Fruit fly (Drosophila melanogaster) whole organism, embryonic: ENCODE measurements around the gene unc-119.

Experiments used
- Ada2b ChIP-seq: fragments of 200-800 bp; sonication (Bioruptor generic); IDR thresholded peaks from 2 replicates; pipeline ENCODE4 v1.3.6; 2022; ENCODE audit warnings: missing biosample characterization, missing genetic modification characterization
- B-H2 ChIP-seq: fragments of 200-800 bp; sonication (Bioruptor generic); optimal IDR thresholded peaks from 2 replicates; lab custom pipeline; 2018; ENCODE audit warnings: missing biosample characterization, mild to moderate bottlenecking, missing genetic modification characterization
- CG1024 ChIP-seq: fragments of 200-800 bp; sonication (Bioruptor generic); IDR thresholded peaks from 2 replicates; pipeline ENCODE4 v1.3.6; 2022; ENCODE audit warnings: missing biosample characterization, missing genetic modification characterization
- CG10543 ChIP-seq: fragments of 200-800 bp; sonication (Bioruptor generic); optimal IDR thresholded peaks from 3 replicates; lab custom pipeline; 2017; ENCODE audit warnings: missing biosample characterization, mild to moderate bottlenecking, missing genetic modification characterization, moderate library complexity
- CG1233 ChIP-seq: fragments of 200-800 bp; sonication (Bioruptor generic); optimal IDR thresholded peaks from 4 replicates; lab custom pipeline; 2018; ENCODE audit warnings: missing biosample characterization, mild to moderate bottlenecking, missing genetic modification characterization
- CG14710 ChIP-seq: fragments of 200-800 bp; sonication (Bioruptor generic); optimal IDR thresholded peaks from 3 replicates; lab custom pipeline; 2019; ENCODE audit warnings: missing biosample characterization, mild to moderate bottlenecking, missing genetic modification characterization, moderate library complexity
- CG15601 ChIP-seq: fragments of 200-800 bp; sonication (Bioruptor generic); optimal IDR thresholded peaks from 3 replicates; lab custom pipeline; 2019; ENCODE audit warnings: missing biosample characterization, mild to moderate bottlenecking, missing genetic modification characterization, moderate library complexity
- CG17361 ChIP-seq: fragments of 200-800 bp; sonication (Bioruptor generic); IDR thresholded peaks from 3 replicates; pipeline ENCODE4 v1.3.6; 2022; ENCODE audit warnings: missing biosample characterization, missing genetic modification characterization
- CG32772 ChIP-seq: fragments of 200-800 bp; sonication (Bioruptor generic); IDR thresholded peaks from 2 replicates; pipeline ENCODE4 v1.3.6; 2022; ENCODE audit warnings: missing biosample characterization, missing genetic modification characterization
- CG33557 ChIP-seq: fragments of 200-800 bp; sonication (Bioruptor generic); optimal IDR thresholded peaks from 2 replicates; lab custom pipeline; 2019; ENCODE audit warnings: missing biosample characterization, mild to moderate bottlenecking, missing genetic modification characterization, moderate library complexity
- CG43689 ChIP-seq: fragments of 200-800 bp; sonication (Bioruptor generic); IDR thresholded peaks from 2 replicates; pipeline ENCODE4 v1.3.6; 2022; ENCODE audit warnings: missing biosample characterization, missing genetic modification characterization
- CG4404 ChIP-seq: fragments of 200-800 bp; sonication (Bioruptor generic); IDR thresholded peaks from 2 replicates; pipeline ENCODE4 v1.3.6; 2022; ENCODE audit warnings: missing biosample characterization, missing genetic modification characterization
- CG4617 ChIP-seq: fragments of 200-800 bp; sonication (Bioruptor generic); optimal IDR thresholded peaks from 3 replicates; lab custom pipeline; 2016; ENCODE audit warnings: missing biosample characterization, missing genetic modification characterization, borderline replicate concordance
- CG4820 ChIP-seq: fragments of 200-800 bp; sonication (Bioruptor generic); optimal IDR thresholded peaks from 3 replicates; lab custom pipeline; 2016; ENCODE audit warnings: missing biosample characterization, missing genetic modification characterization
- CG6654 ChIP-seq: fragments of 200-800 bp; sonication (Bioruptor generic); optimal IDR thresholded peaks from 2 replicates; lab custom pipeline; 2017; ENCODE audit warnings: missing biosample characterization, mild to moderate bottlenecking, missing genetic modification characterization
- CG6683 ChIP-seq: fragments of 200-800 bp; sonication (Bioruptor generic); optimal IDR thresholded peaks from 2 replicates; lab custom pipeline; 2017; ENCODE audit warnings: missing biosample characterization, mild to moderate bottlenecking, missing genetic modification characterization, missing genetic modification reagents
- CG6765 ChIP-seq: fragments of 200-800 bp; sonication (Bioruptor generic); optimal IDR thresholded peaks from 3 replicates; lab custom pipeline; 2017; ENCODE audit warnings: missing biosample characterization, mild to moderate bottlenecking, missing genetic modification characterization
- CG7786 ChIP-seq: fragments of 200-800 bp; sonication (Bioruptor generic); optimal IDR thresholded peaks from 2 replicates; lab custom pipeline; 2016; ENCODE audit warnings: missing biosample characterization, missing genetic modification characterization
- CG8089 ChIP-seq: fragments of 200-800 bp; sonication (Bioruptor generic); optimal IDR thresholded peaks from 3 replicates; lab custom pipeline; 2016; ENCODE audit warnings: missing biosample characterization, missing genetic modification characterization
- CG8944 ChIP-seq: fragments of 200-800 bp; sonication (Bioruptor generic); optimal IDR thresholded peaks from 3 replicates; lab custom pipeline; 2016; ENCODE audit warnings: missing biosample characterization, missing genetic modification characterization
- D19A ChIP-seq: fragments of 200-800 bp; optimal IDR thresholded peaks from 3 replicates; lab custom pipeline; 2019; ENCODE audit warnings: missing biosample characterization, mild to moderate bottlenecking, missing genetic modification characterization, moderate library complexity
- Dek ChIP-seq: fragments of 200-800 bp; sonication (Bioruptor generic); optimal IDR thresholded peaks from 3 replicates; lab custom pipeline; 2019; ENCODE audit warnings: missing biosample characterization, mild to moderate bottlenecking, missing genetic modification characterization, moderate library complexity
- Dip2 ChIP-seq: fragments of 200-800 bp; sonication (Bioruptor generic); IDR thresholded peaks from 2 replicates; pipeline ENCODE4 v1.3.6; 2022; ENCODE audit warnings: missing biosample characterization, missing genetic modification characterization
- Dref ChIP-seq: fragments of 200-800 bp; sonication (Bioruptor generic); IDR thresholded peaks from 2 replicates; pipeline ENCODE4 v1.3.6; 2022; ENCODE audit warnings: missing biosample characterization, missing genetic modification characterization
- Ets97D ChIP-seq: fragments of 200-800 bp; sonication (Bioruptor generic); optimal IDR thresholded peaks from 3 replicates; lab custom pipeline; 2016; ENCODE audit warnings: missing biosample characterization, missing genetic modification characterization
- Fer1 ChIP-seq: fragments of 200-800 bp; sonication (Bioruptor generic); optimal IDR thresholded peaks from 2 replicates; lab custom pipeline; 2017; ENCODE audit warnings: missing biosample characterization, mild to moderate bottlenecking, missing genetic modification characterization
- HHEX ChIP-seq: fragments of 200-800 bp; sonication (Bioruptor generic); optimal IDR thresholded peaks from 3 replicates; lab custom pipeline; 2017; ENCODE audit warnings: missing biosample characterization, mild to moderate bottlenecking, missing genetic modification characterization, missing genetic modification reagents
- Hr78 ChIP-seq, 2 experiments: fragments of 200-800 bp in 1 of 2; fragments of >200 bp in 1 of 2; sonication (Bioruptor generic) in 1 of 2; optimal IDR thresholded peaks; 2 replicates each; lab custom pipeline; 2017 to 2019; ENCODE audit warnings: missing biosample characterization in 2 of 2, missing genetic modification characterization in 2 of 2, mild to moderate bottlenecking in 1 of 2, moderate library complexity in 1 of 2
- MESR4 ChIP-seq: fragments of 200-800 bp; sonication (Bioruptor generic); optimal IDR thresholded peaks from 2 replicates; lab custom pipeline; 2018; ENCODE audit warnings: missing biosample characterization, mild to moderate bottlenecking, missing genetic modification characterization, moderate library complexity
- Myb ChIP-seq: fragments of 200-800 bp; sonication (Bioruptor generic); optimal IDR thresholded peaks from 2 replicates; lab custom pipeline; 2016; ENCODE audit warnings: missing biosample characterization, missing genetic modification characterization
- Nf-YA ChIP-seq: fragments of 200-800 bp; sonication (Bioruptor generic); IDR thresholded peaks from 2 replicates; pipeline ENCODE4 v1.3.6; 2022; ENCODE audit warnings: missing biosample characterization, missing genetic modification characterization
- Side ChIP-seq: fragments of 200-800 bp; sonication (Bioruptor generic); optimal IDR thresholded peaks from 2 replicates; lab custom pipeline; 2016; ENCODE audit warnings: missing biosample characterization, missing genetic modification characterization
- Sin3A ChIP-seq: fragments of >200 bp; optimal IDR thresholded peaks from 2 replicates; lab custom pipeline; 2018
- Spps ChIP-seq: fragments of 200-800 bp; sonication (Bioruptor generic); optimal IDR thresholded peaks from 2 replicates; lab custom pipeline; 2018; ENCODE audit warnings: missing biosample characterization, mild to moderate bottlenecking, missing genetic modification characterization
- Sry-β ChIP-seq: fragments of 200-800 bp; sonication (Bioruptor generic); optimal IDR thresholded peaks from 2 replicates; lab custom pipeline; 2018; ENCODE audit warnings: missing biosample characterization, mild to moderate bottlenecking, missing genetic modification characterization, moderate library complexity
- ac ChIP-seq: fragments of 200-800 bp; sonication (Bioruptor generic); optimal IDR thresholded peaks from 3 replicates; lab custom pipeline; 2017; ENCODE audit warnings: missing biosample characterization, mild to moderate bottlenecking, missing genetic modification characterization
- aop ChIP-seq: fragments of 200-800 bp; sonication (Bioruptor generic); IDR thresholded peaks from 2 replicates; pipeline ENCODE4 v1.3.6; 2022; ENCODE audit warnings: missing biosample characterization, missing genetic modification characterization
- bcd ChIP-seq: fragments of 200-800 bp; sonication (Bioruptor generic); optimal IDR thresholded peaks from 2 replicates; lab custom pipeline; 2017; ENCODE audit warnings: missing biosample characterization, mild to moderate bottlenecking, missing genetic modification characterization
- ems ChIP-seq: fragments of 200-800 bp; sonication (Bioruptor generic); optimal IDR thresholded peaks from 3 replicates; lab custom pipeline; 2016; ENCODE audit warnings: missing biosample characterization, missing genetic modification characterization
- fd96Cb ChIP-seq: fragments of 200-800 bp; sonication (Bioruptor generic); optimal IDR thresholded peaks from 2 replicates; lab custom pipeline; 2018; ENCODE audit warnings: missing biosample characterization, mild to moderate bottlenecking, missing genetic modification characterization, moderate library complexity
- fru ChIP-seq: fragments of >200 bp; optimal IDR thresholded peaks from 2 replicates; lab custom pipeline; 2017
- gt ChIP-seq: fragments of 200-800 bp; sonication (Bioruptor generic); IDR thresholded peaks from 2 replicates; pipeline ENCODE4 v1.3.6; 2022; ENCODE audit warnings: missing biosample characterization, missing genetic modification characterization
- kay ChIP-seq: fragments of 200-800 bp; sonication (Bioruptor generic); optimal IDR thresholded peaks from 2 replicates; lab custom pipeline; 2016; ENCODE audit warnings: missing biosample characterization, missing genetic modification characterization
- kni ChIP-seq: fragments of 200-800 bp; sonication (Bioruptor generic); optimal IDR thresholded peaks from 3 replicates; lab custom pipeline; 2017; ENCODE audit warnings: mild to moderate bottlenecking, missing biosample characterization, missing genetic modification reagents, missing genetic modification characterization
- p53 ChIP-seq: fragments of 200-800 bp; sonication (Bioruptor generic); optimal IDR thresholded peaks from 2 replicates; lab custom pipeline; 2016; ENCODE audit warnings: missing biosample characterization, missing genetic modification characterization
- repo ChIP-seq: fragments of 200-800 bp; sonication (Bioruptor generic); optimal IDR thresholded peaks from 2 replicates; lab custom pipeline; 2016; ENCODE audit warnings: missing biosample characterization, missing genetic modification characterization
- rib ChIP-seq: fragments of 200-800 bp; sonication (Bioruptor generic); IDR thresholded peaks from 2 replicates; pipeline ENCODE4 v1.3.6; 2022; ENCODE audit warnings: missing biosample characterization, missing genetic modification characterization
- seq ChIP-seq: fragments of 200-800 bp; sonication (Bioruptor generic); IDR thresholded peaks from 2 replicates; pipeline ENCODE4 v1.3.6; 2022; ENCODE audit warnings: missing biosample characterization, missing genetic modification characterization
- sisA ChIP-seq: fragments of 200-800 bp; sonication (Bioruptor generic); IDR thresholded peaks from 2 replicates; pipeline ENCODE4 v1.3.6; 2022; ENCODE audit warnings: missing biosample characterization, missing genetic modification characterization
- so ChIP-seq: fragments of 200-800 bp; sonication (Bioruptor generic); IDR thresholded peaks from 3 replicates; pipeline ENCODE4 v1.3.6; 2022; ENCODE audit warnings: missing biosample characterization, missing genetic modification characterization
- toy ChIP-seq: fragments of 200-800 bp; sonication (Bioruptor generic); IDR thresholded peaks from 2 replicates; pipeline ENCODE4 v1.3.6; 2022; ENCODE audit warnings: missing biosample characterization, missing genetic modification characterization
- tup ChIP-seq: fragments of 200-800 bp; sonication (Bioruptor generic); optimal IDR thresholded peaks from 2 replicates; lab custom pipeline; 2016; ENCODE audit warnings: missing biosample characterization, mild to moderate bottlenecking, missing genetic modification characterization, moderate library complexity

The unc-119 gene

DNA sequence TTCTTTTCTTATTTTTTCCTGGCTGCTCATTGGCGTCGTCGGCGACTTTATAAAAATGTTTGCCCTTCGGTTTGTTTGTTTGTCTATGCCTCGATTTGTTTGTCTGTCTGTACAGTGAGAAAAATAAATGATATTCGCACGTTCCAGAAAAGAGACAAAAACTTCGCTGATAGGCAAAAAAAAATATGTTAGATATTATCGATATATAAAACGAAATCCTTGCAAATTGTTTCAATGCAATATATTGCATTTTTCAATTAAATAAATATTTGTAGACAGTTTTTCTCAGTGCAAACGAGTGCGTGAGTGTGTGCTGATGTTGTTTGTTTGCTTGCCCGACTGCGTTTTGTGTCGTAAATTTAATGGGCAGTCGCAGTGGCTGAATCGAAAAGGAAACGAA is 14.1 kb downstream of the unc-119 start (continued):
- no peak for TF ChIP-seq so (GFP tag; lab: Robert Waterston, UW)
- no peak for TF ChIP-seq MESR4
- peak; percentile 31 for TF ChIP-seq tup (GFP tag; lab: Kevin White, UChicago)
- no peak for TF ChIP-seq B-H2 (GFP tag; lab: Kevin White, UChicago)
- TF ChIP-seq gt (GFP tag; lab: Robert Waterston, UW): 0 out of 2 replicates have a peak, but pooled peaks have one; percentile 25
- no peak for TF ChIP-seq aop (GFP tag; lab: Robert Waterston, UW)
- TF ChIP-seq Side (GFP tag; lab: Kevin White, UChicago): peak; percentile 6
- TF ChIP-seq CG8089 (GFP tag; lab: Kevin White, UChicago): no peak
- peak; percentile 38 for TF ChIP-seq bcd (GFP tag; lab: Kevin White, UChicago)
- TF ChIP-seq repo (GFP tag; lab: Kevin White, UChicago): peak; percentile 2
- no peak for TF ChIP-seq fru (lab: Kevin White, UChicago)
- TF ChIP-seq CG4617 (GFP tag; lab: Kevin White, UChicago): no peak
- peak; percentile 85 for TF ChIP-seq CG14710 (tag; lab: Kevin White, UChicago)
- TF ChIP-seq rib (GFP tag; lab: Robert Waterston, UW): no peak
- TF ChIP-seq HHEX (GFP tag; lab: Kevin White, UChicago): peak; percentile 44
- TF ChIP-seq Fer1 (GFP tag; lab: Kevin White, UChicago): peak; percentile 52
- peak; percentile 82 for TF ChIP-seq CG4404 (GFP tag; lab: Robert Waterston, UW)
- no peak for TF ChIP-seq CG43689 (GFP tag; lab: Robert Waterston, UW)
- TF ChIP-seq p53 (GFP tag; lab: Kevin White, UChicago): peak; percentile 9
- TF ChIP-seq seq: peak; percentile 16; the same call in 1 of the 2 replicates
- TF ChIP-seq CG33557 (GFP tag; lab: Kevin White, UChicago): peak; percentile 80
- no peak for TF ChIP-seq CG6654 (GFP tag; lab: Kevin White, UChicago)
- TF ChIP-seq ac (GFP tag; lab: Kevin White, UChicago): peak; percentile 85
- no peak for TF ChIP-seq CG10543 (GFP tag; lab: Kevin White, UChicago)
- TF ChIP-seq D19A: peak; percentile 65
- peak; percentile 23 for TF ChIP-seq CG7786 (GFP tag; lab: Kevin White, UChicago)
- TF ChIP-seq sisA: peak; percentile 39; the same call in 1 of the 2 replicates
- no peak for TF ChIP-seq CG1024 (GFP tag; lab: Robert Waterston, UW)
- peak; percentile 57 for TF ChIP-seq ems (GFP tag; lab: Kevin White, UChicago)
- TF ChIP-seq toy (GFP tag; lab: Robert Waterston, UW): no peak
- peak; percentile 39 for TF ChIP-seq CG32772
- no peak for TF ChIP-seq CG6765
- no peak for TF ChIP-seq Sin3A
- peak; percentile 66 for TF ChIP-seq CG1233 (GFP tag; lab: Kevin White, UChicago)
- TF ChIP-seq Nf-YA (GFP tag; lab: Robert Waterston, UW): no peak
- no peak for TF ChIP-seq Dref (GFP tag; lab: Robert Waterston, UW)
- no peak for TF ChIP-seq Sry-β (GFP tag; lab: Kevin White, UChicago)
- TF ChIP-seq CG17361 (GFP tag; lab: Robert Waterston, UW): peak; percentile 73
- no peak for TF ChIP-seq Ets97D (GFP tag; lab: Kevin White, UChicago)
- no peak for TF ChIP-seq Dip2 (GFP tag; lab: Robert Waterston, UW)
- peak; percentile 62 for TF ChIP-seq CG4820 (GFP tag; lab: Kevin White, UChicago)
- TF ChIP-seq Spps (tag; lab: Kevin White, UChicago): peak; percentile 62
- TF ChIP-seq CG8944: peak; percentile 45
- TF ChIP-seq Ada2b (GFP tag; lab: Robert Waterston, UW): peak; percentile 28; the same call in 1 of the 2 replicates
- peak; percentile 58 for TF ChIP-seq CG15601 (tag; lab: Kevin White, UChicago)
- no peak for TF ChIP-seq kay (GFP tag; lab: Kevin White, UChicago)
- peak; percentile 8 for TF ChIP-seq Dek (tag; lab: Kevin White, UChicago)
- TF ChIP-seq kni (GFP tag; lab: Kevin White, UChicago): no peak
- TF ChIP-seq Myb: no peak
- TF ChIP-seq Hr78 (GFP tag; optimal IDR thresholded peaks at IDR 0.05; lab: Kevin White, UChicago): no peak
- TF ChIP-seq fd96Cb (tag; lab: Kevin White, UChicago): peak; percentile 70
- TF ChIP-seq CG6683: peak; percentile 1
